Fruit fly (Drosophila melanogaster): ENCODE results near the gene NSD.
A peak's percentile ranks its signal among the peaks of the same experiment; 100 is the strongest.

Gene NSD

dm6 chr3R:27925971-27926533, 11.6 kb downstream of the NSD start (continued):
- TF ChIP-seq OdsH (GFP tag; optimal IDR thresholded peaks at IDR 0.05) = no peak
- TF ChIP-seq Sox15 (GFP tag; optimal IDR thresholded peaks at IDR 0.05) = peak; percentile 32
- peak in 1 of 2 experiments; percentile 52 for TF ChIP-seq salr (GFP tag; optimal IDR thresholded peaks at IDR 0.05)
- TF ChIP-seq fd59A (GFP tag; optimal IDR thresholded peaks at IDR 0.05) = peak; percentile 10
- TF ChIP-seq pdm3 (GFP tag; optimal IDR thresholded peaks at IDR 0.05) = no peak

dm6 chr3R:27925000-27925970, 12.4 kb downstream of the NSD start, which contains the start of gene mino:
Gene mino, plus strand, starts transcription at chr3R:27925191.
- TF ChIP-seq CG6808 (GFP tag; optimal IDR thresholded peaks at IDR 0.05) = peak; percentile 33
- peak; percentile 55 for TF ChIP-seq CG9139 (GFP tag; optimal IDR thresholded peaks at IDR 0.05)
- TF ChIP-seq Sox14 (GFP tag; optimal IDR thresholded peaks at IDR 0.05) = peak; percentile 82
- TF ChIP-seq eg (GFP tag; IDR thresholded peaks at IDR 0.05) = no peak
- TF ChIP-seq CG32006 (GFP tag; optimal IDR thresholded peaks at IDR 0.05) = no peak
- peak; percentile 23 for TF ChIP-seq topi (GFP tag; optimal IDR thresholded peaks at IDR 0.05)
- TF ChIP-seq svp (GFP tag) = peak; percentile 82
- TF ChIP-seq CG10669 (GFP tag; optimal IDR thresholded peaks at IDR 0.05) = peak; percentile 1
- no peak for TF ChIP-seq Hr39 (GFP tag; optimal IDR thresholded peaks at IDR 0.05)
- no peak for TF ChIP-seq acj6 (GFP tag; optimal IDR thresholded peaks at IDR 0.05)
- no peak for TF ChIP-seq Blimp-1 (GFP tag; optimal IDR thresholded peaks at IDR 0.05)
- TF ChIP-seq CG11294 (GFP tag; IDR thresholded peaks at IDR 0.05) = no peak
- TF ChIP-seq Eip93F (GFP tag; optimal IDR thresholded peaks at IDR 0.05) = peak; percentile 43
- TF ChIP-seq CG6854 (GFP tag; optimal IDR thresholded peaks at IDR 0.05) = peak; percentile 3
- peak; percentile 38 for TF ChIP-seq esn (GFP tag; optimal IDR thresholded peaks at IDR 0.05)
- no peak for TF ChIP-seq CG31627 (GFP tag; optimal IDR thresholded peaks at IDR 0.05)
- TF ChIP-seq Hr4 (GFP tag; optimal IDR thresholded peaks at IDR 0.05) = no peak
- peak; percentile 50 for TF ChIP-seq vri (GFP tag; optimal IDR thresholded peaks at IDR 0.05)
- TF ChIP-seq Hr38 (GFP tag; optimal IDR thresholded peaks at IDR 0.05) = no peak
- no peak for TF ChIP-seq CG15336 (GFP tag; IDR thresholded peaks at IDR 0.05)
- TF ChIP-seq Ets21C (GFP tag; optimal IDR thresholded peaks at IDR 0.05) = no peak
- no peak for TF ChIP-seq CG6276 (GFP tag; optimal IDR thresholded peaks at IDR 0.05)
- no peak for TF ChIP-seq CG3919 (GFP tag; optimal IDR thresholded peaks at IDR 0.05)
- TF ChIP-seq Eip75B (GFP tag; optimal IDR thresholded peaks at IDR 0.05) = no peak
- peak; percentile 12 for TF ChIP-seq fkh (GFP tag; optimal IDR thresholded peaks at IDR 0.05)
- no peak for TF ChIP-seq CG8632 (GFP tag; optimal IDR thresholded peaks at IDR 0.05)
- TF ChIP-seq CG8319 (GFP tag; optimal IDR thresholded peaks at IDR 0.05) = no peak
- no peak for TF ChIP-seq lz (GFP tag; optimal IDR thresholded peaks at IDR 0.05)
- no peak for TF ChIP-seq CG11902 (GFP tag; optimal IDR thresholded peaks at IDR 0.05)
- TF ChIP-seq CG1621 (tag; optimal IDR thresholded peaks at IDR 0.05) = peak; percentile 47
- no peak for TF ChIP-seq CG7368 (GFP tag; optimal IDR thresholded peaks at IDR 0.05)
- TF ChIP-seq Sox15 (GFP tag; optimal IDR thresholded peaks at IDR 0.05) = no peak
- TF ChIP-seq fd85E (GFP tag; optimal IDR thresholded peaks at IDR 0.05) = no peak
- TF ChIP-seq CG16779 (tag; optimal IDR thresholded peaks at IDR 0.05) = no peak
- TF ChIP-seq achi (GFP tag; optimal IDR thresholded peaks at IDR 0.05) = no peak
- peak; percentile 4 for TF ChIP-seq Met (GFP tag; optimal IDR thresholded peaks at IDR 0.05)
- no peak for TF ChIP-seq CG11762 (GFP tag; optimal IDR thresholded peaks at IDR 0.05; ENCODE audit: insufficient read depth)
- TF ChIP-seq CG10631 (GFP tag; optimal IDR thresholded peaks at IDR 0.05) = no peak
- TF ChIP-seq Ets96B (tag; optimal IDR thresholded peaks at IDR 0.05) = no peak
- TF ChIP-seq CG6163 (GFP tag; IDR thresholded peaks at IDR 0.05) = peak; percentile 67; the same call in 2 of the 3 replicates
- no peak for TF ChIP-seq cyc (GFP tag; optimal IDR thresholded peaks at IDR 0.05)
- peak; percentile 60 for TF ChIP-seq Eip78C (GFP tag)
- TF ChIP-seq fd59A (GFP tag; optimal IDR thresholded peaks at IDR 0.05) = no peak
- TF ChIP-seq CG4318 (GFP tag; optimal IDR thresholded peaks at IDR 0.05) = no peak
- TF ChIP-seq Lpt (GFP tag; optimal IDR thresholded peaks at IDR 0.05) = no peak

Measured in whole organism, prepupa.